Fruit fly (Drosophila melanogaster): Measurements from ENCODE around the gene CG7294.

DNA sequence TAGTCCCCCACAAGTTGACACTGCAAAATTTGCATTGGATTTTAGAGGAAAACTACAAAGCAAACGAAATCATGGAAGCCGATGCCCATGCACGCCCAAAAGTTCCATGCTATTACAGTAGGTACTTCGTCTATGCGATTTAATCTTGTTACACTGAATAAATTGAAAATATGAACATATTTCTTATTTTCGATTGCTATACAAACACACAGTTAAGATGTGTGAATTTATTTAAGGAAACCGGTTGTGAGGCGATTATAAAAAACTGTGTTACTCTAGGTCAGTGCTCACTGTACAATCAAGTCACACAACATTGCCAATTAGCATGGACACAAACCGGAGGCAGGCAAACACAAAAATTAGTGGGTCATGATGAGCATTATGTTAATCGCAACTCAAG is 23.5 kb downstream of the CG7294 start:
- no peak for TF ChIP-seq Clk (GFP tag; optimal IDR thresholded peaks at IDR 0.05)
- no peak for TF ChIP-seq cic (GFP tag; optimal IDR thresholded peaks at IDR 0.05)
- no peak for TF ChIP-seq toe (GFP tag; optimal IDR thresholded peaks at IDR 0.05)
- no peak for TF ChIP-seq Crg-1 (GFP tag; optimal IDR thresholded peaks at IDR 0.05)
- no peak for TF ChIP-seq CG5204 (GFP tag; optimal IDR thresholded peaks at IDR 0.05)
- TF ChIP-seq ovo (GFP tag; optimal IDR thresholded peaks at IDR 0.05), result no peak
- TF ChIP-seq bab1 (GFP tag; optimal IDR thresholded peaks at IDR 0.05), result no peak
- TF ChIP-seq CG7045 (GFP tag; optimal IDR thresholded peaks at IDR 0.05), result no peak
- TF ChIP-seq CG12768 (GFP tag; optimal IDR thresholded peaks at IDR 0.05), result no peak
- TF ChIP-seq pad (GFP tag; optimal IDR thresholded peaks at IDR 0.05), result no peak
- no peak for TF ChIP-seq tj (GFP tag; optimal IDR thresholded peaks at IDR 0.05)
- TF ChIP-seq Hr96 (GFP tag; optimal IDR thresholded peaks at IDR 0.05), result no peak
- TF ChIP-seq kay (GFP tag; ENCODE audit: borderline replicate concordance), result no peak
- TF ChIP-seq CG1620 (GFP tag; optimal IDR thresholded peaks at IDR 0.05), result no peak
